Worm (Caenorhabditis elegans) whole organism, L4 larva: Measurements from ENCODE around the gene ser-2.

Experiments used
- D1046.2 ChIP-seq: fragments of 200-800 bp; sonication (Bioruptor generic); IDR thresholded peaks from 2 replicates; pipeline ENCODE4 v1.3.6; 2022; ENCODE audit warnings: missing genetic modification characterization, missing compliant biosample characterization
- F10B5.3 ChIP-seq: sonication (generic microtip); optimal IDR thresholded peaks from 2 replicates; lab custom pipeline; 2016; ENCODE audit warnings: mild to moderate bottlenecking, missing genetic modification characterization, missing compliant biosample characterization
- F26F4.8 ChIP-seq: fragments of 200-800 bp; sonication (Bioruptor generic); conservative IDR thresholded peaks from 2 replicates; pipeline ENCODE4 v1.3.6; 2022; ENCODE audit warnings: missing genetic modification characterization, missing compliant biosample characterization
- F49E8.2 ChIP-seq: sonication (generic microtip); optimal IDR thresholded peaks from 2 replicates; lab custom pipeline; 2016; ENCODE audit warnings: missing compliant biosample characterization, mild to moderate bottlenecking, missing genetic modification characterization, borderline replicate concordance
- Y105C5A.15 ChIP-seq: fragments of 200-800 bp; sonication (Bioruptor generic); IDR thresholded peaks from 2 replicates; pipeline ENCODE4 v1.3.6; 2022; ENCODE audit warnings: missing genetic modification characterization, missing compliant biosample characterization
- ZK337.2 ChIP-seq: fragments of 200-800 bp; sonication (Bioruptor generic); IDR thresholded peaks from 2 replicates; pipeline ENCODE4 v1.3.6; 2022; ENCODE audit warnings: missing genetic modification reagents, missing genetic modification characterization, missing compliant biosample characterization
- aha-1 ChIP-seq: fragments of 150-350 bp; peaks from one replicate; lab custom pipeline; 2014; ENCODE audit warnings: missing biosample characterization, missing genetic modification characterization
- ama-1 ChIP-seq: fragments of 150-350 bp; optimal IDR thresholded peaks from 2 replicates; lab custom pipeline; 2014; ENCODE audit warnings: inconsistent platforms, mixed read lengths
- attf-4 ChIP-seq: sonication (generic microtip); optimal IDR thresholded peaks from 3 replicates; lab custom pipeline; 2017; ENCODE audit warnings: missing biosample characterization, missing genetic modification characterization
- ceh-28 ChIP-seq: fragments of 150-350 bp; optimal IDR thresholded peaks from 2 replicates; lab custom pipeline; 2014; ENCODE audit warnings: missing biosample characterization, missing genetic modification reagents, missing genetic modification characterization
- cey-2 ChIP-seq: sonication (generic microtip); optimal IDR thresholded peaks from 3 replicates; lab custom pipeline; 2017; ENCODE audit warnings: missing genetic modification characterization, mild to moderate bottlenecking, missing compliant biosample characterization, antibody characterized with exemption, borderline replicate concordance; ENCODE audit not compliant: insufficient read depth
- ctbp-1 ChIP-seq: fragments of 200-800 bp; sonication (Bioruptor generic); IDR thresholded peaks from 2 replicates; pipeline ENCODE4 v1.3.6; 2022; ENCODE audit warnings: missing genetic modification reagents, missing genetic modification characterization, missing compliant biosample characterization
- daf-8 ChIP-seq: fragments of 200-800 bp; sonication (Bioruptor generic); IDR thresholded peaks from 2 replicates; pipeline ENCODE4 v1.3.6; 2022; ENCODE audit warnings: missing genetic modification characterization, missing compliant biosample characterization
- dmd-8 ChIP-seq: fragments of 200-800 bp; sonication (Bioruptor generic); IDR thresholded peaks from 2 replicates; pipeline ENCODE4 v1.3.6; 2022; ENCODE audit warnings: missing genetic modification characterization, missing compliant biosample characterization
- dmd-9 ChIP-seq: fragments of 200-800 bp; sonication (Bioruptor generic); IDR thresholded peaks from 2 replicates; pipeline ENCODE4 v1.3.6; 2022; ENCODE audit warnings: missing genetic modification reagents, missing genetic modification characterization, missing compliant biosample characterization
- dve-1 ChIP-seq: sonication (generic microtip); optimal IDR thresholded peaks from 2 replicates; lab custom pipeline; 2017; ENCODE audit warnings: antibody characterized with exemption, mild to moderate bottlenecking, missing genetic modification characterization, missing compliant biosample characterization; ENCODE audit not compliant: insufficient read depth
- egl-27 ChIP-seq: sonication (generic microtip); optimal IDR thresholded peaks from 3 replicates; lab custom pipeline; 2017; ENCODE audit warnings: missing biosample characterization, missing genetic modification reagents, missing genetic modification characterization
- egl-43 ChIP-seq: fragments of 200-800 bp; sonication (Bioruptor generic); IDR thresholded peaks from 2 replicates; pipeline ENCODE4 v1.3.6; 2022; ENCODE audit warnings: missing genetic modification reagents, missing genetic modification characterization, missing compliant biosample characterization
- fkh-10 ChIP-seq: fragments of 150-350 bp; optimal IDR thresholded peaks from 2 replicates; lab custom pipeline; 2014; ENCODE audit warnings: missing biosample characterization, missing genetic modification reagents, missing genetic modification characterization
- fos-1 ChIP-seq: fragments of 150-350 bp; optimal IDR thresholded peaks from 2 replicates; lab custom pipeline; 2014; ENCODE audit warnings: missing biosample characterization, missing genetic modification characterization
- hif-1 ChIP-seq, 2 experiments: sonication (generic microtip); optimal IDR thresholded peaks; 2 replicates each; lab custom pipeline; 2016 to 2017; ENCODE audit warnings: missing compliant biosample characterization in 2 of 2, missing genetic modification characterization in 2 of 2, missing genetic modification reagents in 2 of 2, missing genotype in 2 of 2, mild to moderate bottlenecking in 1 of 2
- hlh-30 ChIP-seq: sonication (generic microtip); optimal IDR thresholded peaks from 2 replicates; lab custom pipeline; 2017; ENCODE audit warnings: antibody characterized with exemption, mild to moderate bottlenecking, missing genetic modification characterization, missing compliant biosample characterization; ENCODE audit not compliant: insufficient read depth
- hmg-1.1 ChIP-seq: fragments of 200-800 bp; sonication (Bioruptor generic); IDR thresholded peaks from 2 replicates; pipeline ENCODE4 v1.3.6; 2022; ENCODE audit warnings: missing genetic modification reagents, missing genetic modification characterization, missing compliant biosample characterization
- jun-1 ChIP-seq: fragments of 150-350 bp; optimal IDR thresholded peaks from 2 replicates; lab custom pipeline; 2014; ENCODE audit warnings: missing biosample characterization, missing genetic modification reagents, missing genetic modification characterization
- lin-1 ChIP-seq: fragments of 200-800 bp; sonication (Bioruptor generic); IDR thresholded peaks from 2 replicates; pipeline ENCODE4 v1.3.6; 2022; ENCODE audit warnings: missing genetic modification reagents, missing genetic modification characterization, missing compliant biosample characterization
- lin-13 ChIP-seq: fragments of 150-350 bp; optimal IDR thresholded peaks from 2 replicates; lab custom pipeline; 2014; ENCODE audit warnings: missing biosample characterization, missing genetic modification reagents, missing genetic modification characterization
- lin-15B ChIP-seq: fragments of 150-350 bp; sonication (generic microtip); optimal IDR thresholded peaks from 3 replicates; lab custom pipeline; 2014; ENCODE audit warnings: missing biosample characterization, missing genetic modification characterization
- lin-29 ChIP-seq: fragments of 200-800 bp; sonication (Bioruptor generic); IDR thresholded peaks from 2 replicates; pipeline ENCODE4 v1.3.6; 2022; ENCODE audit warnings: missing genetic modification reagents, missing genetic modification characterization, missing compliant biosample characterization
- lir-3 ChIP-seq: sonication (generic microtip); optimal IDR thresholded peaks from 2 replicates; lab custom pipeline; 2016; ENCODE audit warnings: mild to moderate bottlenecking, missing genetic modification characterization, missing compliant biosample characterization
- madf-5 ChIP-seq, 2 experiments: fragments of 200-800 bp; sonication (Bioruptor generic); IDR thresholded peaks; 2 replicates each; pipeline ENCODE4 v1.3.6; 2022; ENCODE audit warnings: missing compliant biosample characterization in 2 of 2, missing genetic modification characterization in 2 of 2
- mdl-1 ChIP-seq, 2 experiments: fragments of 150-350 bp in 1 of 2; sonication (generic microtip) in 1 of 2; optimal IDR thresholded peaks; 2 replicates each; lab custom pipeline; 2014 to 2017; ENCODE audit warnings: missing biosample characterization in 2 of 2, missing genetic modification characterization in 2 of 2
- mdt-29 ChIP-seq: fragments of 200-800 bp; sonication (Bioruptor generic); IDR thresholded peaks from 2 replicates; pipeline ENCODE4 v1.3.6; 2022; ENCODE audit warnings: missing genetic modification reagents, missing genetic modification characterization, missing compliant biosample characterization
- mep-1 ChIP-seq: fragments of 150-350 bp; sonication (generic microtip); optimal IDR thresholded peaks from 3 replicates; lab custom pipeline; 2014; ENCODE audit warnings: missing biosample characterization, missing genetic modification characterization
- mes-2 ChIP-seq: sonication (generic microtip); optimal IDR thresholded peaks from 2 replicates; lab custom pipeline; 2016; ENCODE audit warnings: missing genotype, mild to moderate bottlenecking, missing genetic modification characterization, missing compliant biosample characterization; ENCODE audit not compliant: poor library complexity, severe bottlenecking
- nhr-10 ChIP-seq: fragments of 150-350 bp; optimal IDR thresholded peaks from 2 replicates; lab custom pipeline; 2014; ENCODE audit warnings: missing biosample characterization, missing genetic modification characterization
- nhr-102 ChIP-seq: sonication (generic microtip); optimal IDR thresholded peaks from 2 replicates; lab custom pipeline; 2016; ENCODE audit warnings: mild to moderate bottlenecking, missing genetic modification characterization, moderate library complexity, missing compliant biosample characterization
- nhr-11 ChIP-seq: fragments of 150-350 bp; optimal IDR thresholded peaks from 2 replicates; lab custom pipeline; 2014; ENCODE audit warnings: missing biosample characterization, missing genetic modification characterization
- nhr-237 ChIP-seq: sonication (generic microtip); optimal IDR thresholded peaks from 2 replicates; lab custom pipeline; 2017; ENCODE audit warnings: missing biosample characterization, missing genetic modification characterization
- nhr-28 ChIP-seq: fragments of 150-350 bp; optimal IDR thresholded peaks from 2 replicates; lab custom pipeline; 2014; ENCODE audit warnings: missing biosample characterization, missing genetic modification characterization
- nhr-42 ChIP-seq: fragments of 200-800 bp; sonication (Bioruptor generic); IDR thresholded peaks from 2 replicates; pipeline ENCODE4 v1.3.6; 2022; ENCODE audit warnings: missing genetic modification characterization, missing compliant biosample characterization
- nhr-48 ChIP-seq: sonication (generic microtip); optimal IDR thresholded peaks from 2 replicates; lab custom pipeline; 2016; ENCODE audit warnings: mild to moderate bottlenecking, missing genetic modification characterization, missing compliant biosample characterization
- php-3 ChIP-seq: fragments of 200-800 bp; sonication (Bioruptor generic); IDR thresholded peaks from 2 replicates; pipeline ENCODE4 v1.3.6; 2022; ENCODE audit warnings: missing genetic modification reagents, missing genetic modification characterization, missing compliant biosample characterization
- saeg-2 ChIP-seq: fragments of 200-800 bp; sonication (Bioruptor generic); IDR thresholded peaks from 2 replicates; pipeline ENCODE4 v1.3.6; 2022; ENCODE audit warnings: missing genetic modification reagents, missing genetic modification characterization, missing compliant biosample characterization
- sdz-12 ChIP-seq: fragments of 200-800 bp; sonication (Bioruptor generic); optimal IDR thresholded peaks from 2 replicates; lab custom pipeline; 2018; ENCODE audit warnings: mild to moderate bottlenecking, missing genetic modification characterization, missing compliant biosample characterization
- skn-1 ChIP-seq: fragments of 150-350 bp; optimal IDR thresholded peaks from 2 replicates; lab custom pipeline; 2014; ENCODE audit warnings: missing biosample characterization, missing genetic modification characterization
- snpc-4 ChIP-seq: fragments of 150-350 bp; optimal IDR thresholded peaks from 2 replicates; lab custom pipeline; 2014; ENCODE audit warnings: missing biosample characterization, missing genetic modification characterization
- spr-3 ChIP-seq: fragments of 200-800 bp; sonication (Bioruptor generic); optimal IDR thresholded peaks from 2 replicates; lab custom pipeline; 2018; ENCODE audit warnings: mild to moderate bottlenecking, missing genetic modification characterization, missing compliant biosample characterization
- tag-97 ChIP-seq: fragments of 200-800 bp; sonication (Bioruptor generic); IDR thresholded peaks from 2 replicates; pipeline ENCODE4 v1.3.6; 2022; ENCODE audit warnings: missing genetic modification characterization, missing compliant biosample characterization
- tra-1 ChIP-seq: fragments of 200-800 bp; sonication (Bioruptor generic); IDR thresholded peaks from 2 replicates; pipeline ENCODE4 v1.3.6; 2022; ENCODE audit warnings: missing genetic modification reagents, missing genetic modification characterization, missing compliant biosample characterization
- unc-39 ChIP-seq: sonication (generic microtip); optimal IDR thresholded peaks from 2 replicates; lab custom pipeline; 2017; ENCODE audit warnings: missing biosample characterization, missing genetic modification characterization
- ztf-11 ChIP-seq: fragments of 150-350 bp; optimal IDR thresholded peaks from 2 replicates; lab custom pipeline; 2014; ENCODE audit warnings: missing biosample characterization, missing genetic modification characterization

The ser-2 gene

DNA sequence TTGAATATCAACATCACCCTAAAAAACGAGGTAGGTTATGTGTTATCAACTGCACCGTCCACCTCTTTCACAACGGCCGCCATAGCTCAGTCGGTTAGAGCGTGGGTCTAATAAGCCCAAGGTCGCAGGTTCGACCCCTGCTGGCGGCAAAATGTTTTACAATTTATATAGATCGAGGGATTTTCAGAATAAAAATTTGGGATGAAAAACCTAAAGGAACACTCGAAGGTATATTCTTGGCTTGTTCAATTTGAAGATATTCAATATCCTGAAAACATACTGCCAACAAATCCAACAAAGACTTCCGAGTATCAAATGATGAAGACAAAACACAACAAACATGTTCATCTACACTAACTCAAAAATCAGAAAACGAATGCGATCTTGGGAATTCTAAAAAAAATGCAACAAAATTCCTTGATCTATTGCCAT, 5.4 kb downstream of the ser-2 start (continued):
- TF ChIP-seq nhr-48 (tag; lab: Kevin White, UChicago) (peak; percentile 69), nhr-42 (GFP tag; lab: Robert Waterston, UW) (no peak), dmd-9 (0 out of 2 replicates have a peak, but pooled peaks have one; percentile 33), lin-29 (GFP tag; lab: Robert Waterston, UW) (no peak), hif-1 (tag; optimal IDR thresholded peaks at IDR 0.05; lab: Kevin White, UChicago) (peak in 1 of 2 experiments; percentile 11), D1046.2 (peak; percentile 73; the same call in 1 of the 2 replicates), nhr-102 (tag; lab: Kevin White, UChicago) (no peak), ctbp-1 (GFP tag; lab: Robert Waterston, UW) (peak; percentile 68; the same call in 1 of the 2 replicates), nhr-237 (tag; lab: Kevin White, UChicago) (no peak), nhr-28 (no peak), cey-2 (tag; lab: Kevin White, UChicago) (peak; percentile 57), F49E8.2 (peak; percentile 80), attf-4 (no peak), lin-15B (no peak), ama-1 (lab: Kevin White, UChicago) (no peak), mep-1 (tag; lab: Kevin White, UChicago) (peak; percentile 33), lin-13 (GFP tag; lab: Kevin White, UChicago) (peak; percentile 79), ztf-11 (tag; lab: Kevin White, UChicago) (no peak), nhr-10 (tag; lab: Kevin White, UChicago) (no peak), nhr-11 (tag; lab: Kevin White, UChicago) (no peak), madf-5 (GFP tag; IDR thresholded peaks at IDR 0.05; lab: Robert Waterston, UW) (peak in 1 of 2 experiments; percentile 68; a peak in 1 of 4 replicates), F26F4.8 (GFP tag; lab: Robert Waterston, UW) (peak; percentile 65; the same call in 1 of the 2 replicates), php-3 (GFP tag; lab: Robert Waterston, UW) (no peak), F10B5.3 (tag; lab: Kevin White, UChicago) (peak; percentile 49), saeg-2 (0 out of 2 replicates have a peak, but pooled peaks have one; percentile 26), ZK337.2 (GFP tag; lab: Robert Waterston, UW) (0 out of 2 replicates have a peak, but pooled peaks have one; percentile 38), spr-3 (GFP tag; lab: Kevin White, UChicago) (peak; percentile 48), dve-1 (tag; lab: Kevin White, UChicago) (peak; percentile 83), skn-1 (tag; lab: Kevin White, UChicago) (no peak), unc-39 (tag; lab: Kevin White, UChicago) (no peak), snpc-4 (tag; lab: Kevin White, UChicago) (no peak), egl-27 (tag; lab: Kevin White, UChicago) (no peak), fkh-10 (GFP tag; lab: Kevin White, UChicago) (no peak), daf-8 (no peak), aha-1 (tag; lab: Kevin White, UChicago) (peak; percentile 64), jun-1 (tag; lab: Kevin White, UChicago) (no peak), tra-1 (0 out of 2 replicates have a peak, but pooled peaks have one; percentile 51), lin-1 (GFP tag; lab: Robert Waterston, UW) (peak; percentile 63; the same call in 1 of the 2 replicates), hlh-30 (peak; percentile 9), fos-1 (no peak), Y105C5A.15 (GFP tag; lab: Robert Waterston, UW) (0 out of 2 replicates have a peak, but pooled peaks have one; percentile 27), mdt-29 (peak; percentile 51; the same call in 1 of the 2 replicates), lir-3 (tag; lab: Kevin White, UChicago) (peak; percentile 65), dmd-8 (GFP tag; lab: Robert Waterston, UW) (peak; percentile 78), sdz-12 (GFP tag; lab: Kevin White, UChicago) (peak; percentile 38), egl-43 (GFP tag; lab: Robert Waterston, UW) (no peak; the same call in 1 of the 2 replicates), tag-97 (no peak), mdl-1 (tag; optimal IDR thresholded peaks at IDR 0.05; lab: Kevin White, UChicago) (no peak), ceh-28 (no peak), mes-2 (tag; lab: Kevin White, UChicago) (peak; percentile 74), hmg-1.1 (0 out of 2 replicates have a peak, but pooled peaks have one; percentile 49)
